Fruit fly (Drosophila melanogaster) Kc167 (cell line): ENCODE results near the gene CG15533.

Source experiments
- Sin3A ChIP-seq: fragments of >200 bp; optimal IDR thresholded peaks from 2 replicates; lab custom pipeline; 2018; ENCODE audit warnings: missing external identifiers
- h ChIP-seq: fragments of >200 bp; optimal IDR thresholded peaks from 3 replicates; lab custom pipeline; 2018; ENCODE audit warnings: missing external identifiers

- TF ChIP-seq h (lab: Kevin White, UChicago) (no peak), Sin3A (no peak)
Observed at dm6 chr3R:30476367-30476766, 47.7 kb downstream of the CG15533 start, which contains the start of gene spdo.
